Fruit fly (Drosophila melanogaster) S2 (cell line): ENCODE results near the gene glob3.

Experiments
- CG8478 ChIP-seq: fragments of >200 bp; optimal IDR thresholded peaks from 2 replicates; lab custom pipeline; 2018
- CTCF ChIP-seq, 2 experiments: fragments of >200 bp; optimal IDR thresholded peaks; 2 replicates each; lab custom pipeline; 2018

Gene glob3

DNA sequence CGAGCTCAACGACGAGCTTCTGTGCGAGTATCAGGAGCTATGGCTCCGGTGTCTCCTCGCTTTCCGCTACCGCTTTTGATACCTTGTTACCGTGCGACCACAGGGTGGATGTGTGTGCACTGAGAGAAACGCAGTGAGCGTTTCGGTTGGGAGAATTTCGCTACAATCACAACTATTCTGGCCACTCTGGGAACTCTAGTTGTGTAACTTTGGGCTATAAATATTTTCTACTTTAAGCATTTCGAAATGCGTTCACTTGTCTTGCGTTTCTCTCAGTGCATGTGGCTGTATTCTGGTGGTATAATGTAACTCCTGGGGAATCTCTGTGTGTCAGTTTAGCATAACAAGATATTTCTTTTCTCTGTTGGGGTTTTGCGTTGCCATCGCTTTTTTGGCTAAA is 41.5 kb downstream of the glob3 start:
- TF ChIP-seq CG8478 (lab: Kevin White, UChicago): no peak
- TF ChIP-seq CTCF (optimal IDR thresholded peaks at IDR 0.05; lab: Kevin White, UChicago): no peak

DNA sequence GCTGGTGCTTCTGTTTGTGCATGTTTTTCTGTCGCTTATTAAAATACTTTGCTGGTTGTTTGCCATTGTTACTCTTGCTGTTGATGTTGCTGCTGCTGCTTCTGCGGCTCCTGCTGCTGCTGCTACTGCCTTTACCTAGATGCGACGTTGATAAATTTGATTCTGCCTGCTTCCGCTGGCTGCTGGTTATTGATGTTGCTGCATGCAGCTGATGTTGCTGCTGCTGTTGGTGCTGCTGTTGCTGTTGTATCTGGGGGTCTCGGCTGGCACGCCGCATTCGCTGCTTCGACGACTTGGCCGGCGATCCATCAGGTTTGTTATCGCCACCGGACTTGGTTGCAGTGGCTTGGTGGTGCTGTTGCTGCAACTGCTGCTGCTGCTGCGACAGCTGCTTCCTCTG is 47.5 kb downstream of the glob3 start:
- no peak for TF ChIP-seq CTCF (optimal IDR thresholded peaks at IDR 0.05; lab: Kevin White, UChicago)
- TF ChIP-seq CG8478 (lab: Kevin White, UChicago): no peak

DNA sequence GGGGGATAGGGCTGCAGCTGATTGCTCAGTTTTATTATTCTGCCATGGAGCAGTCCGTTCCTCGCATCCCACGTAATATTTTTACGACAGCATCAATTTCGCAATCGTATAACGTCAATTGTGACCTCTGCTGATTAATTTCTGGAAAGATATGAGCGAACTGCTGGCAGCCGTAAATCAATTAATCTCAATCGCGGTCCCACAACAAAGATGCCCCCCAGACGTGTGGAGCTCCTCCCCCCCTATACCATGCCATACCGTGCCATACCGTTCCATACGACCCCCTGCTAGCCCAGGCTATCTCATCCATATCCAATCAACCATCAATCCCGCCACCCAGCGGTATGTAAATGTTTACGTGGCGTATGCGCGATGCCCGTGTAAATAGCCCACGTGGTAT is 51.4 kb downstream of the glob3 start:
- no peak for TF ChIP-seq CG8478 (lab: Kevin White, UChicago)
- TF ChIP-seq CTCF (optimal IDR thresholded peaks at IDR 0.05; lab: Kevin White, UChicago): no peak
